Worm (Caenorhabditis elegans): ENCODE data around the gene F17E9.5.

F17E9.5 gene

DNA sequence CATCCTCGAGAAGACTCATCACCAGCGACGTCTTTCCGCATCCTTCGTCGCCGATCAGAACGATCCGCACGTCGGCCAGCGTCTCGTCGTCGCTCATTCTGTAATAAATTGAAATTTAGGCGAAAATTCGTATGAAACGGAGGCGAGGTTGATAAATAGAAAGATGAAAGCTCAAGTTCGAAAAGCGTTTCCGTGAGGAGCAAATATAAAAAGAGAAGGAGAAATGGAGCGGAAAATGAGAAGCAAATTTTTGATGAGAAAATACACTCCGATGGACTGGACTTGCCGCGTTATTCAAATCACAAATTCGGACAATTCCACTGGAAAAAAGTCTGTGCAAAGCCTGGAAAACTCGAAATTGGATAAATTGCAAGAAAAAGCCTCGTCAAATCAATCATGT is 48.5 kb downstream of the F17E9.5 start, which contains the start of gene D2096.11:
D2096.11 (minus strand) TSS at position 101 of the 400 bp plus-strand sequence.
- TF ChIP-seq ceh-83 (GFP tag; optimal IDR thresholded peaks at IDR 0.05) (no peak), flh-1 (GFP tag; optimal IDR thresholded peaks at IDR 0.05) (no peak), nhr-76 (tag; optimal IDR thresholded peaks at IDR 0.05) (no peak), lin-32 (GFP tag; optimal IDR thresholded peaks at IDR 0.05) (no peak), blmp-1 (tag; optimal IDR thresholded peaks at IDR 0.05) (no peak), mls-2 (tag; optimal IDR thresholded peaks at IDR 0.05) (no peak), nhr-28 (tag; optimal IDR thresholded peaks at IDR 0.05) (no peak), tbx-8 (GFP tag; optimal IDR thresholded peaks at IDR 0.05) (no peak), bed-3 (GFP tag; optimal IDR thresholded peaks at IDR 0.05) (no peak), ceh-43 (GFP tag; optimal IDR thresholded peaks at IDR 0.05) (no peak), mab-5 (tag; optimal IDR thresholded peaks at IDR 0.05) (no peak)
